Worm (Caenorhabditis elegans): ENCODE measurements around the gene dhs-21.

Gene dhs-21

ce11 chrV:12697364-12697901, 36.0 kb downstream of the dhs-21 start, which contains the start of gene istr-1 (continued):
- TF ChIP-seq daf-16 (GFP tag; optimal IDR thresholded peaks at IDR 0.05) (no peak), daf-16 (tag; optimal IDR thresholded peaks at IDR 0.05) (peak; percentile 39), zfp-2 (tag; optimal IDR thresholded peaks at IDR 0.05) (no peak), nhr-48 (tag; optimal IDR thresholded peaks at IDR 0.05) (no peak), zip-2 (tag; optimal IDR thresholded peaks at IDR 0.05) (no peak), php-3 (GFP tag; IDR thresholded peaks at IDR 0.05) (no peak), ceh-62 (tag; optimal IDR thresholded peaks at IDR 0.05) (no peak), ztf-7 (tag; optimal IDR thresholded peaks at IDR 0.05) (no peak), fkh-10 (GFP tag; optimal IDR thresholded peaks at IDR 0.05) (no peak), F37D6.2 (tag; optimal IDR thresholded peaks at IDR 0.05) (no peak), nhr-42 (GFP tag; IDR thresholded peaks at IDR 0.05) (no peak), Y75B8A.6 (GFP tag; IDR thresholded peaks at IDR 0.05) (no peak), skn-1 (tag; optimal IDR thresholded peaks at IDR 0.05) (no peak), nhr-11 (tag; optimal IDR thresholded peaks at IDR 0.05) (peak; percentile 52), nhr-6 (tag; optimal IDR thresholded peaks at IDR 0.05) (peak; percentile 30), cey-2 (tag; optimal IDR thresholded peaks at IDR 0.05; ENCODE audit: borderline replicate concordance, insufficient read depth) (no peak), zag-1 (tag; optimal IDR thresholded peaks at IDR 0.05) (no peak), saeg-2 (GFP tag; IDR thresholded peaks at IDR 0.05) (no peak)

ce11 chrV:12696790-12697189, 36.7 kb downstream of the dhs-21 start:
- no peak for TF ChIP-seq saeg-2 (GFP tag; IDR thresholded peaks at IDR 0.05)
- TF ChIP-seq Y75B8A.6 (GFP tag; IDR thresholded peaks at IDR 0.05): no peak
- no peak for TF ChIP-seq daf-12 (tag; optimal IDR thresholded peaks at IDR 0.05)
- no peak for TF ChIP-seq ZK337.2 (GFP tag; IDR thresholded peaks at IDR 0.05)
- TF ChIP-seq dve-1 (tag; optimal IDR thresholded peaks at IDR 0.05; ENCODE audit: insufficient read depth): no peak
- no peak for TF ChIP-seq nhr-28 (tag; optimal IDR thresholded peaks at IDR 0.05)
- no peak for TF ChIP-seq ztf-7 (tag; optimal IDR thresholded peaks at IDR 0.05)
- TF ChIP-seq Y48G9A.11 (GFP tag; IDR thresholded peaks at IDR 0.05): no peak
- TF ChIP-seq nhr-41 (GFP tag; IDR thresholded peaks at IDR 0.05): no peak
- TF ChIP-seq hif-1 (tag; optimal IDR thresholded peaks at IDR 0.05): no peak
- TF ChIP-seq lin-39 (tag; optimal IDR thresholded peaks at IDR 0.05): no peak
- no peak for TF ChIP-seq mxl-2 (GFP tag; conservative IDR thresholded peaks at IDR 0.05)
- no peak for TF ChIP-seq attf-4 (tag; optimal IDR thresholded peaks at IDR 0.05)

DNA sequence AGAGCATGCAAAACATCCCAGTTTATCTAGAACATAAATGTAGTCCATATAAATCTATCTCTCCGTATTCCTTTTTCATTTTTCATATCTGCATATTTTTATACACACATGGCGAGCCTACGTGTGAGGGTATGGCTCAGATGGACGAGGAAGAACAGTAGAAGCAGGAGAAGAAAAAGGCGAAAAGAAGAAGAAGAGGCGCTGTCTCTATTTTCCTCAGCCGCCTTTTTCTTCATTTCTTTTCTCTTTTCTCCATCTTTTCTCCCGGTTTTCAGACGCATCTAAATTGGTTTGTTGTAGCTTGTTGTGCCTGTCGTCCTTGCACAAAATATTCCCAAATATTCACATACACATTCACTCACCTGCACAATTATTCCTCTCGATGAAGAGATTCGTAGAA, 37.5 kb downstream of the dhs-21 start, which contains the start of gene K10C8.4:
TSS of gene K10C8.4 (plus strand) at position 301 of the 400 bp plus-strand sequence.
- no peak for TF ChIP-seq madf-5 (GFP tag; IDR thresholded peaks at IDR 0.05)
- no peak for TF ChIP-seq mdl-1 (tag; optimal IDR thresholded peaks at IDR 0.05)
- no peak for TF ChIP-seq sdz-12 (GFP tag; optimal IDR thresholded peaks at IDR 0.05)

DNA sequence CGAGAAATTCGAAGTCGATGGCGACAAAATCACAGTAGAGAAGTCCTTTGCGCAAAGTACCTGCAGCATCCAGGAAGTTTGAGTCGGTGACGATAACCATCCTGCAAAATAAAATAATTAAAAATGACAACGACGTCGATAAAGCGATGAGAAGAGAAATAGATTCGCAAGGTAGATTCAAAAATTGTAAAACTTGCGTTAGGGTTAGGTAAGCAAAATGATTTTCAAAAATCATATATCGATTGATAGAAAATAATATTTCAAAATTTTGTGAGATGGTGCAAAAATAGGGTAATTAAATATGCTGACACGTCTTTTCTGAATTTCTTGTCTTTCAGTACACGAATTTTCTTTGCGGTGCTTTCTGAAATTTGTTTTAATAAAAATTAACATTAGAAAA, 38.3 kb downstream of the dhs-21 start, which contains the start of gene parn-1:
TSS of gene parn-1 (minus strand) at position 101 of the 400 bp plus-strand sequence.
- TF ChIP-seq lin-15B (tag; optimal IDR thresholded peaks at IDR 0.05): no peak
- no peak for TF ChIP-seq lin-1 (GFP tag; IDR thresholded peaks at IDR 0.05)
- no peak for TF ChIP-seq F26F4.8 (GFP tag; conservative IDR thresholded peaks at IDR 0.05)
- TF ChIP-seq Y105C5A.15 (GFP tag; IDR thresholded peaks at IDR 0.05): no peak
- no peak for TF ChIP-seq nhr-237 (tag; optimal IDR thresholded peaks at IDR 0.05)
- no peak for TF ChIP-seq ceh-20 (GFP tag; IDR thresholded peaks at IDR 0.05)
- TF ChIP-seq ceh-62 (tag; optimal IDR thresholded peaks at IDR 0.05): no peak
- TF ChIP-seq skn-1 (tag; optimal IDR thresholded peaks at IDR 0.05): no peak
- TF ChIP-seq daf-12 (tag; optimal IDR thresholded peaks at IDR 0.05): no peak
- no peak for TF ChIP-seq vab-7 (GFP tag; IDR thresholded peaks at IDR 0.05)
- TF ChIP-seq nhr-102 (tag; optimal IDR thresholded peaks at IDR 0.05): no peak
- no peak for TF ChIP-seq ces-1 (GFP tag; optimal IDR thresholded peaks at IDR 0.05)
- TF ChIP-seq lim-7 (GFP tag; IDR thresholded peaks at IDR 0.05): no peak
- TF ChIP-seq mes-2 (tag; optimal IDR thresholded peaks at IDR 0.05; ENCODE audit: poor library complexity, severe bottlenecking): no peak
- TF ChIP-seq dpl-1 (GFP tag; optimal IDR thresholded peaks at IDR 0.05): no peak
- TF ChIP-seq nhr-42 (GFP tag; IDR thresholded peaks at IDR 0.05): no peak
- TF ChIP-seq lin-29 (GFP tag; IDR thresholded peaks at IDR 0.05): no peak

Measured in whole organism, L4 larva.